Worm (Caenorhabditis elegans) whole organism, young adult: ENCODE results near the gene npp-15.

Experiments
- F49E8.2 ChIP-seq: sonication (generic microtip); optimal IDR thresholded peaks from 3 replicates; lab custom pipeline; 2017; ENCODE audit warnings: missing genetic modification characterization, mild to moderate bottlenecking, missing compliant biosample characterization, antibody characterized with exemption, moderate library complexity; ENCODE audit not compliant: insufficient read depth
- ceh-40 ChIP-seq: fragments of 200-800 bp; sonication (Bioruptor generic); IDR thresholded peaks from 2 replicates; pipeline ENCODE4 v1.3.6; 2022; ENCODE audit warnings: missing genetic modification characterization, missing compliant biosample characterization
- ceh-79 ChIP-seq: sonication (generic microtip); optimal IDR thresholded peaks from 2 replicates; lab custom pipeline; 2017; ENCODE audit warnings: mild to moderate bottlenecking, missing genetic modification characterization, missing compliant biosample characterization
- dpff-1 ChIP-seq: sonication (generic microtip); optimal IDR thresholded peaks from 2 replicates; lab custom pipeline; 2017; ENCODE audit warnings: mild to moderate bottlenecking, missing genetic modification characterization, missing compliant biosample characterization
- efl-1 ChIP-seq: fragments of 150-350 bp; optimal IDR thresholded peaks from 2 replicates; lab custom pipeline; 2014; ENCODE audit warnings: missing biosample characterization, missing genetic modification reagents, missing genetic modification characterization
- hlh-26 ChIP-seq: fragments of 200-800 bp; sonication (Bioruptor generic); conservative IDR thresholded peaks from 2 replicates; pipeline ENCODE4 v1.3.6; 2022; ENCODE audit warnings: missing genetic modification reagents, missing genetic modification characterization, missing compliant biosample characterization
- nfya-2 ChIP-seq: fragments of 200-800 bp; sonication (Bioruptor generic); IDR thresholded peaks from 2 replicates; pipeline ENCODE4 v1.3.6; 2022; ENCODE audit warnings: missing genetic modification reagents, missing genetic modification characterization, missing compliant biosample characterization
- nhr-27 ChIP-seq: fragments of 200-800 bp; sonication (Bioruptor generic); optimal IDR thresholded peaks from 2 replicates; lab custom pipeline; 2018; ENCODE audit warnings: mild to moderate bottlenecking, missing genetic modification characterization, moderate library complexity, missing compliant biosample characterization
- sdz-38 ChIP-seq: sonication (generic microtip); optimal IDR thresholded peaks from 2 replicates; lab custom pipeline; 2016; ENCODE audit warnings: missing genotype, missing genetic modification characterization, missing compliant biosample characterization
- unc-130 ChIP-seq: sonication (generic microtip); optimal IDR thresholded peaks from 2 replicates; lab custom pipeline; 2016; ENCODE audit warnings: missing genetic modification reagents, missing genetic modification characterization, missing compliant biosample characterization
- unc-62 ChIP-seq: fragments of 150-350 bp; optimal IDR thresholded peaks from 2 replicates; lab custom pipeline; 2014; ENCODE audit warnings: missing biosample characterization, missing genetic modification reagents, missing genetic modification characterization

DNA sequence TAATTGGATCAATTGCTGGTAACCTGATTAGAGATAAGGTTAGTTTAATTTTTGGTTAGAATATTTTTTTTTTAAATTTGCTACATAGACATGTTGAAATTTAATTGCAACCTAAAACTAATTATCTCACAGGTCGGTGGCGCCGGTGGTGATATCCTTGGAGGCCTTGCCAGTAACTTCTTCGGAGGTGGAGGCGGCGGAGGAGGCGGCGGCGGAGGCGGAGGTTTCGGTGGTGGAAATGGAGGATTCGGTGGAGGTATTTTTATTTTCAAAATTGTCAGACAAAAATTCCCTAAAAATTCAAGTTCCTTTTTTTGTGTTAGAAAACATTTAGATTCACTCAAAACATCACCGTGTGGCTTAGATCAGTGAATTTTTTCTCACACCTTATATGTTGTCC, 52.4 kb downstream of the npp-15 start:
- TF ChIP-seq unc-130 (GFP tag; lab: Kevin White, UChicago) (no peak), efl-1 (no peak), ceh-79 (no peak), F49E8.2 (no peak), nfya-2 (GFP tag; lab: Robert Waterston, UW) (no peak), dpff-1 (tag; lab: Kevin White, UChicago) (no peak), unc-62 (GFP tag; lab: Kevin White, UChicago) (no peak), sdz-38 (tag; lab: Kevin White, UChicago) (no peak), ceh-40 (GFP tag; lab: Robert Waterston, UW) (no peak), nhr-27 (tag; lab: Kevin White, UChicago) (no peak), hlh-26 (no peak)
